Fruit fly (Drosophila melanogaster) whole organism, embryonic: ENCODE data around the gene CG13601.

Experiments used
- B-H2 ChIP-seq: fragments of 200-800 bp; sonication (Bioruptor generic); optimal IDR thresholded peaks from 2 replicates; lab custom pipeline; 2018; ENCODE audit warnings: missing biosample characterization, mild to moderate bottlenecking, missing genetic modification characterization
- BEAF-32 ChIP-seq: fragments of 200-800 bp; sonication (Bioruptor generic); optimal IDR thresholded peaks from 3 replicates; lab custom pipeline; 2017; ENCODE audit warnings: missing biosample characterization, missing genetic modification characterization, mild to moderate bottlenecking, moderate library complexity, missing genetic modification reagents
- BtbVII ChIP-seq: fragments of 200-800 bp; sonication (Bioruptor generic); optimal IDR thresholded peaks from 3 replicates; lab custom pipeline; 2017; ENCODE audit warnings: missing biosample characterization, mild to moderate bottlenecking, missing genetic modification characterization
- CG10274 ChIP-seq: fragments of 200-800 bp; sonication (Bioruptor generic); optimal IDR thresholded peaks from 3 replicates; lab custom pipeline; 2017; ENCODE audit warnings: missing biosample characterization, mild to moderate bottlenecking, missing genetic modification characterization
- CG10366 ChIP-seq: fragments of 200-800 bp; sonication (Bioruptor generic); IDR thresholded peaks from 2 replicates; pipeline ENCODE4 v1.3.6; 2022; ENCODE audit warnings: missing biosample characterization, missing genetic modification characterization
- CG10654 ChIP-seq: fragments of 200-800 bp; sonication (Bioruptor generic); optimal IDR thresholded peaks from 2 replicates; lab custom pipeline; 2016; ENCODE audit warnings: missing biosample characterization, missing genetic modification characterization
- CG12659 ChIP-seq: fragments of 200-800 bp; sonication (Bioruptor generic); optimal IDR thresholded peaks from 3 replicates; lab custom pipeline; 2017; ENCODE audit warnings: mild to moderate bottlenecking, missing biosample characterization, missing genetic modification reagents, missing genetic modification characterization
- CG15073 ChIP-seq: fragments of 200-800 bp; sonication (Bioruptor generic); optimal IDR thresholded peaks from 2 replicates; lab custom pipeline; 2016; ENCODE audit warnings: missing biosample characterization, missing genetic modification characterization
- CG15269 ChIP-seq: fragments of 200-800 bp; sonication (Bioruptor generic); optimal IDR thresholded peaks from 2 replicates; lab custom pipeline; 2018; ENCODE audit warnings: missing biosample characterization, mild to moderate bottlenecking, missing genetic modification characterization, moderate library complexity
- CG17385 ChIP-seq: fragments of 200-800 bp; sonication (Bioruptor generic); optimal IDR thresholded peaks from 3 replicates; lab custom pipeline; 2018; ENCODE audit warnings: missing biosample characterization, mild to moderate bottlenecking, missing genetic modification characterization
- CG17568 ChIP-seq: fragments of 200-800 bp; sonication (Bioruptor generic); optimal IDR thresholded peaks from 2 replicates; lab custom pipeline; 2018; ENCODE audit warnings: missing biosample characterization, mild to moderate bottlenecking, missing genetic modification characterization, moderate library complexity
- CG18476 ChIP-seq: fragments of 200-800 bp; sonication (Bioruptor generic); optimal IDR thresholded peaks from 2 replicates; lab custom pipeline; 2016; ENCODE audit warnings: missing biosample characterization, mild to moderate bottlenecking, missing genetic modification characterization
- CG31441 ChIP-seq: fragments of 200-800 bp; sonication (Bioruptor generic); IDR thresholded peaks from 2 replicates; pipeline ENCODE4 v1.3.6; 2022; ENCODE audit warnings: missing biosample characterization, missing genetic modification characterization
- CG4617 ChIP-seq: fragments of 200-800 bp; sonication (Bioruptor generic); optimal IDR thresholded peaks from 3 replicates; lab custom pipeline; 2016; ENCODE audit warnings: missing biosample characterization, missing genetic modification characterization, borderline replicate concordance
- CG4820 ChIP-seq: fragments of 200-800 bp; sonication (Bioruptor generic); optimal IDR thresholded peaks from 3 replicates; lab custom pipeline; 2016; ENCODE audit warnings: missing biosample characterization, missing genetic modification characterization
- CG6791 ChIP-seq: fragments of 200-800 bp; sonication (Bioruptor generic); IDR thresholded peaks from 3 replicates; pipeline ENCODE4 v1.3.6; 2022; ENCODE audit warnings: missing biosample characterization, missing genetic modification characterization; ENCODE audit not compliant: partially characterized antibody
- CG7963 ChIP-seq: fragments of 200-800 bp; sonication (Bioruptor generic); IDR thresholded peaks from 3 replicates; pipeline ENCODE4 v1.3.6; 2022; ENCODE audit warnings: missing biosample characterization, missing genetic modification characterization; ENCODE audit not compliant: partially characterized antibody
- CG8290 ChIP-seq, 3 experiments: fragments of 200-800 bp; sonication (Bioruptor generic); optimal IDR thresholded peaks; 2 replicates each; lab custom pipeline; 2016 to 2019; ENCODE audit warnings: missing biosample characterization in 3 of 3, missing genetic modification characterization in 3 of 3, mild to moderate bottlenecking in 2 of 3, moderate library complexity in 1 of 3
- CG8359 ChIP-seq: fragments of 200-800 bp; sonication (Bioruptor generic); optimal IDR thresholded peaks from 2 replicates; lab custom pipeline; 2017; ENCODE audit warnings: missing biosample characterization, mild to moderate bottlenecking, missing genetic modification characterization, borderline replicate concordance
- CG8765 ChIP-seq: fragments of 200-800 bp; sonication (Bioruptor generic); IDR thresholded peaks from 2 replicates; pipeline ENCODE4 v1.3.6; 2022; ENCODE audit warnings: missing biosample characterization, missing genetic modification characterization
- CG9797 ChIP-seq: fragments of 200-800 bp; sonication (Bioruptor generic); optimal IDR thresholded peaks from 3 replicates; lab custom pipeline; 2018; ENCODE audit warnings: missing biosample characterization, mild to moderate bottlenecking, missing genetic modification characterization
- CoRest ChIP-seq: fragments of 200-800 bp; sonication (Bioruptor generic); optimal IDR thresholded peaks from 3 replicates; lab custom pipeline; 2018; ENCODE audit warnings: missing biosample characterization, mild to moderate bottlenecking, missing genetic modification characterization, moderate library complexity
- Dad ChIP-seq: fragments of 200-800 bp; sonication (Bioruptor generic); optimal IDR thresholded peaks from 3 replicates; lab custom pipeline; 2016; ENCODE audit warnings: missing biosample characterization, missing genetic modification characterization
- Dp ChIP-seq: fragments of 200-800 bp; sonication (Bioruptor generic); optimal IDR thresholded peaks from 2 replicates; lab custom pipeline; 2018; ENCODE audit warnings: missing biosample characterization, mild to moderate bottlenecking, missing genetic modification characterization, moderate library complexity
- Ets65A ChIP-seq: fragments of 200-800 bp; sonication (Bioruptor generic); peaks from one replicate; lab custom pipeline; 2016; ENCODE audit warnings: missing biosample characterization, missing genetic modification characterization
- Hr3 ChIP-seq: fragments of 200-800 bp; sonication (Bioruptor generic); optimal IDR thresholded peaks from 3 replicates; lab custom pipeline; 2016; ENCODE audit warnings: missing biosample characterization, missing genetic modification characterization
- Hr39 ChIP-seq: fragments of >200 bp; optimal IDR thresholded peaks from 2 replicates; lab custom pipeline; 2017
- MBD-R2 ChIP-seq: fragments of 200-800 bp; sonication (Bioruptor generic); IDR thresholded peaks from 2 replicates; pipeline ENCODE4 v1.3.6; 2022; ENCODE audit warnings: missing biosample characterization, missing genetic modification characterization
- Med ChIP-seq: fragments of 200-800 bp; sonication (Bioruptor generic); peaks from one replicate; lab custom pipeline; 2016; ENCODE audit warnings: missing biosample characterization, missing genetic modification characterization, mild to moderate bottlenecking, inconsistent platforms, moderate library complexity
- Myb ChIP-seq: fragments of 200-800 bp; sonication (Bioruptor generic); optimal IDR thresholded peaks from 2 replicates; lab custom pipeline; 2016; ENCODE audit warnings: missing biosample characterization, missing genetic modification characterization
- Nf-YC ChIP-seq: fragments of 200-800 bp; optimal IDR thresholded peaks from 3 replicates; lab custom pipeline; 2019; ENCODE audit warnings: missing biosample characterization, mild to moderate bottlenecking, missing genetic modification characterization, moderate library complexity
- Optix ChIP-seq: fragments of 200-800 bp; sonication (Bioruptor generic); IDR thresholded peaks from 3 replicates; pipeline ENCODE4 v1.3.6; 2022; ENCODE audit warnings: missing biosample characterization, missing genetic modification characterization
- Pdp1 ChIP-seq, 2 experiments: fragments of 200-800 bp; sonication (Bioruptor generic); optimal IDR thresholded peaks; 3 replicates each; lab custom pipeline; 2016; ENCODE audit warnings: missing biosample characterization in 2 of 2, missing genetic modification characterization in 2 of 2, mild to moderate bottlenecking in 1 of 2, moderate library complexity in 1 of 2
- Scr ChIP-seq: fragments of 200-800 bp; sonication (Bioruptor generic); IDR thresholded peaks from 2 replicates; pipeline ENCODE4 v1.3.6; 2022; ENCODE audit warnings: missing biosample characterization, missing genetic modification characterization; ENCODE audit not compliant: partially characterized antibody
- Sin3A ChIP-seq: fragments of >200 bp; optimal IDR thresholded peaks from 2 replicates; lab custom pipeline; 2018
- bcd ChIP-seq: fragments of 200-800 bp; sonication (Bioruptor generic); optimal IDR thresholded peaks from 2 replicates; lab custom pipeline; 2017; ENCODE audit warnings: missing biosample characterization, mild to moderate bottlenecking, missing genetic modification characterization
- crp ChIP-seq, 2 experiments: fragments of 200-800 bp; sonication (Bioruptor generic); optimal IDR thresholded peaks; 2 replicates in 1 of 2; 3 replicates in 1 of 2; lab custom pipeline; 2017; ENCODE audit warnings: missing biosample characterization in 2 of 2, missing genetic modification characterization in 2 of 2, mild to moderate bottlenecking in 1 of 2, moderate library complexity in 1 of 2
- en ChIP-seq: fragments of 200-800 bp; sonication (Bioruptor generic); optimal IDR thresholded peaks from 2 replicates; lab custom pipeline; 2016; ENCODE audit warnings: missing biosample characterization, missing genetic modification characterization
- gem ChIP-seq: fragments of 200-800 bp; sonication (Bioruptor generic); optimal IDR thresholded peaks from 2 replicates; lab custom pipeline; 2019; ENCODE audit warnings: missing biosample characterization, mild to moderate bottlenecking, missing genetic modification characterization, moderate library complexity
- gfzf ChIP-seq: fragments of 200-800 bp; sonication (Bioruptor generic); optimal IDR thresholded peaks from 2 replicates; lab custom pipeline; 2016; ENCODE audit warnings: missing biosample characterization, mild to moderate bottlenecking, missing genetic modification characterization, moderate library complexity
- lbe ChIP-seq: fragments of 200-800 bp; sonication (Bioruptor generic); optimal IDR thresholded peaks from 2 replicates; lab custom pipeline; 2016; ENCODE audit warnings: missing biosample characterization, mild to moderate bottlenecking, missing genetic modification characterization
- pan ChIP-seq, 4 experiments: fragments of >200 bp in 3 of 4; fragments of 200-800 bp in 1 of 4; sonication (Bioruptor generic) in 1 of 4; optimal IDR thresholded peaks in 3 of 4; IDR thresholded peaks in 1 of 4; 2 replicates each; pipeline versions ENCODE4 v1.3.6 to Lab custom; 2017 to 2022; ENCODE audit warnings: missing biosample characterization in 2 of 4, missing genetic modification characterization in 2 of 4, mixed read lengths in 1 of 4
- pzg ChIP-seq: fragments of 200-800 bp; sonication (Bioruptor generic); optimal IDR thresholded peaks from 3 replicates; lab custom pipeline; 2018; ENCODE audit warnings: missing biosample characterization, mild to moderate bottlenecking, missing genetic modification characterization, moderate library complexity
- row ChIP-seq: fragments of 200-800 bp; sonication (Bioruptor generic); IDR thresholded peaks from 3 replicates; pipeline ENCODE4 v1.3.6; 2022; ENCODE audit warnings: missing biosample characterization, missing genetic modification characterization
- sob ChIP-seq: fragments of 200-800 bp; sonication (Bioruptor generic); IDR thresholded peaks from 2 replicates; pipeline ENCODE4 v1.3.6; 2022; ENCODE audit warnings: missing biosample characterization, missing genetic modification characterization
- unc-4 ChIP-seq: fragments of 200-800 bp; sonication (Bioruptor generic); IDR thresholded peaks from 2 replicates; pipeline ENCODE4 v1.3.6; 2022; ENCODE audit warnings: missing biosample characterization, missing genetic modification characterization; ENCODE audit not compliant: partially characterized antibody
- unpg ChIP-seq: fragments of 200-800 bp; sonication (Bioruptor generic); optimal IDR thresholded peaks from 3 replicates; lab custom pipeline; 2018; ENCODE audit warnings: missing biosample characterization, mild to moderate bottlenecking, missing genetic modification characterization, moderate library complexity
- zen2 ChIP-seq: fragments of 200-800 bp; sonication (Bioruptor generic); IDR thresholded peaks from 3 replicates; pipeline ENCODE4 v1.3.6; 2022; ENCODE audit warnings: missing biosample characterization, missing genetic modification characterization; ENCODE audit not compliant: partially characterized antibody

The CG13601 gene

DNA sequence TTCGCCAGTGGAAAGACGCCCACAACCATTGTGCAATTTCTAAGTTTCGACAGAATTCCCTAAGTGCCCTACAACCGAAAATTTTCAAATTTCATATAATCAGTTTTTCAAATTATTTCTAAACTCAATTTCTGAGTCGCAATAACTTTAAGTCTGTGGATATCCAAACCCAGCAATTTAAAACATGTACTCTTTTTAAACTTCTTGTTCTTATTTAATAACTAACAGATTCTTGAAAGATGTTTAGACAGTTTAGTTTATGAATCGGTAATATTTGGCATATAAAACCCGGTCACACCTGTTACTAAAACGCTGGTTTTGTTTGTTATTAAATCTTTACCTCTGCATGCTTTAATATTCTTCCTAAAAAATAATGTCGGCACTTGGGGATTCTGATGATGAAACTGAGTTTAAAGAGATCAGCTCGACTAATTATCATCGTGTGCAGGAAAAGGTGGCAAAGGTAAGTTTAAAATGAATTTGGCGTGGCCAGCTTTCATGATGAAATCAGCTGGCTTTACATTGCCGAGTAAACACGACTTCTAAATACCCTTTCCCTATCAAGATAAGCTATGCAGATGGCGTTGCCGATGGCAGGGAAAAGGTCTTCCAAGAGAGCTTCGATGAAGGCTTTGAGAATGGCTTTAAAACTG, 1.6 kb upstream of the CG13601 start, which contains the start of the genes CG43998, CG43999 and CG31142 (continued):
- TF ChIP-seq crp (GFP tag; optimal IDR thresholded peaks at IDR 0.05; lab: Kevin White, UChicago), result peak in 1 of 2 experiments; percentile 82
- TF ChIP-seq Dad, result no peak
- no peak for TF ChIP-seq unpg (GFP tag; lab: Kevin White, UChicago)
- TF ChIP-seq pzg (GFP tag; lab: Kevin White, UChicago), result peak; percentile 53
- no peak for TF ChIP-seq CG8765 (GFP tag; lab: Robert Waterston, UW)
- 0 out of 2 replicates have a peak, but pooled peaks have one; percentile 19 for TF ChIP-seq unc-4
- no peak for TF ChIP-seq CG8290 (GFP tag; optimal IDR thresholded peaks at IDR 0.05; lab: Kevin White, UChicago)
- TF ChIP-seq CG8290 (tag; optimal IDR thresholded peaks at IDR 0.05; lab: Kevin White, UChicago), result peak in 1 of 2 experiments; percentile 43
- TF ChIP-seq sob (GFP tag; lab: Robert Waterston, UW), result peak; percentile 17; the same call in 1 of the 2 replicates
- TF ChIP-seq Ets65A (GFP tag; lab: Kevin White, UChicago), result peak; percentile 15
- no peak for TF ChIP-seq Hr39 (lab: Kevin White, UChicago)
- peak; percentile 77 for TF ChIP-seq MBD-R2 (GFP tag; lab: Robert Waterston, UW)
- peak; percentile 45 for TF ChIP-seq CG9797 (GFP tag; lab: Kevin White, UChicago)
- TF ChIP-seq CG15073 (GFP tag; lab: Kevin White, UChicago), result no peak
- TF ChIP-seq row (GFP tag; lab: Robert Waterston, UW), result peak; percentile 71
- peak; percentile 41 for TF ChIP-seq Myb (GFP tag; lab: Kevin White, UChicago)
- no peak for TF ChIP-seq Scr
- TF ChIP-seq CG15269 (tag; lab: Kevin White, UChicago), result no peak
- no peak for TF ChIP-seq CG18476 (GFP tag; lab: Kevin White, UChicago)
- peak; percentile 15 for TF ChIP-seq CG10274 (GFP tag; lab: Kevin White, UChicago)
- no peak for TF ChIP-seq Hr3
- TF ChIP-seq gem, result no peak
- TF ChIP-seq gfzf (GFP tag; lab: Kevin White, UChicago), result peak; percentile 76
- TF ChIP-seq CG17385 (GFP tag; lab: Kevin White, UChicago), result peak; percentile 10
- no peak for TF ChIP-seq Optix
- TF ChIP-seq bcd (GFP tag; lab: Kevin White, UChicago), result no peak
- no peak for TF ChIP-seq en (GFP tag; lab: Kevin White, UChicago)
- no peak for TF ChIP-seq B-H2 (GFP tag; lab: Kevin White, UChicago)
- no peak for TF ChIP-seq pan (optimal IDR thresholded peaks at IDR 0.05; lab: Kevin White, UChicago)
- TF ChIP-seq pan (GFP tag; optimal IDR thresholded peaks at IDR 0.05 in 1 of 2, IDR thresholded peaks at IDR 0.05 in 1 of 2), result no peak
- TF ChIP-seq Dp (GFP tag; lab: Kevin White, UChicago), result peak; percentile 53
- peak; percentile 33 for TF ChIP-seq CG4617 (GFP tag; lab: Kevin White, UChicago)
- TF ChIP-seq zen2 (GFP tag; lab: Robert Waterston, UW), result no peak
- TF ChIP-seq CG10654, result no peak
- no peak for TF ChIP-seq CG4820 (GFP tag; lab: Kevin White, UChicago)
- TF ChIP-seq CG31441 (GFP tag; lab: Robert Waterston, UW), result no peak
- no peak for TF ChIP-seq CG10366 (GFP tag; lab: Robert Waterston, UW)
- peak; percentile 23 for TF ChIP-seq BEAF-32 (GFP tag; lab: Kevin White, UChicago)
- TF ChIP-seq CG8359 (GFP tag; lab: Kevin White, UChicago), result no peak
- TF ChIP-seq lbe, result no peak
- TF ChIP-seq CG6791 (GFP tag; lab: Robert Waterston, UW), result no peak
- peak; percentile 72 for TF ChIP-seq Med (GFP tag; lab: Kevin White, UChicago)
- peak; percentile 22 for TF ChIP-seq CG12659 (GFP tag; lab: Kevin White, UChicago)
- no peak for TF ChIP-seq BtbVII (GFP tag; lab: Kevin White, UChicago)
- TF ChIP-seq Pdp1 (GFP tag; optimal IDR thresholded peaks at IDR 0.05; lab: Kevin White, UChicago), result peak in 1 of 2 experiments; percentile 15
- peak; percentile 13 for TF ChIP-seq Nf-YC (tag; lab: Kevin White, UChicago)
- TF ChIP-seq CG17568 (GFP tag; lab: Kevin White, UChicago), result no peak
- no peak for TF ChIP-seq CG7963
- peak; percentile 5 for TF ChIP-seq CoRest (tag; lab: Kevin White, UChicago)
- TF ChIP-seq Sin3A (lab: Kevin White, UChicago), result no peak
